Worm (Caenorhabditis elegans) whole organism, L3 larva: ENCODE data around the gene clec-118.

Experiments used
- ama-1 ChIP-seq: fragments of 150-350 bp; optimal IDR thresholded peaks from 2 replicates; lab custom pipeline; 2018
- ceh-28 ChIP-seq: fragments of 150-350 bp; optimal IDR thresholded peaks from 2 replicates; lab custom pipeline; 2014; ENCODE audit warnings: missing biosample characterization, missing genetic modification reagents, missing genetic modification characterization
- daf-12 ChIP-seq: fragments of 150-350 bp; optimal IDR thresholded peaks from 2 replicates; lab custom pipeline; 2014; ENCODE audit warnings: missing biosample characterization, missing genetic modification reagents, missing genetic modification characterization
- elt-3 ChIP-seq, 3 experiments: fragments of 150-350 bp in 1 of 3; sonication (generic microtip) in 2 of 3; optimal IDR thresholded peaks; 2 replicates in 2 of 3; 4 replicates in 1 of 3; lab custom pipeline; 2014 to 2017; ENCODE audit warnings: missing biosample characterization in 3 of 3, missing genetic modification characterization in 3 of 3
- nhr-11 ChIP-seq: fragments of 150-350 bp; optimal IDR thresholded peaks from 2 replicates; lab custom pipeline; 2014; ENCODE audit warnings: missing biosample characterization, missing genetic modification characterization
- nhr-12 ChIP-seq: fragments of 150-350 bp; optimal IDR thresholded peaks from 2 replicates; lab custom pipeline; 2014; ENCODE audit warnings: missing biosample characterization, missing genetic modification characterization
- nhr-25 ChIP-seq: sonication (generic microtip); optimal IDR thresholded peaks from 2 replicates; lab custom pipeline; 2017; ENCODE audit warnings: missing biosample characterization, missing genetic modification characterization
- snpc-4 ChIP-seq: fragments of 150-350 bp; optimal IDR thresholded peaks from 2 replicates; lab custom pipeline; 2014; ENCODE audit warnings: missing biosample characterization, missing genetic modification characterization
- unc-39 ChIP-seq: sonication (generic microtip); optimal IDR thresholded peaks from 4 replicates; lab custom pipeline; 2017; ENCODE audit warnings: missing biosample characterization, missing genetic modification characterization
- ztf-11 ChIP-seq: fragments of 150-350 bp; optimal IDR thresholded peaks from 2 replicates; lab custom pipeline; 2014; ENCODE audit warnings: missing biosample characterization, missing genetic modification characterization

DNA sequence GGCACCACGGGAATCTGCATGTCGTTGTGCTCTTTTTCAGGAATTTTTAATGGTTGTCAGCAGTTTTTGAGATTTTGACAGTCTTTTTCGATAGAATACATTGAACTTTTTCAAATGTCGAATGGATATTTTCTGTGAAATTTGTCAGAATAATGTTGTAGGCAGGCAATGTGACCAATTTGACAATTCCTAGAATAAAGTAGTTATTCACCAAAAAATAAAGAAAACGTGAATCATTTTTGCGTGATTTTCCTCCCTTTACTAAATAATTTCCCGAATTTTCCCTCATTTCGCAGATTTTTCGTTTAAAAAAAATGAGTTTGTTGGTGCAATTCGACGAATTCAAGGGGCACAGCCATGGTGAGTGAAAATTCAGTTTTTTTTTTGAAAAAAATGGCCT, 3.5 kb downstream of the clec-118 start, which contains the start of gene W04H10.1:
- TF ChIP-seq nhr-12 (tag; lab: Kevin White, UChicago), result no peak
- TF ChIP-seq elt-3 (tag; optimal IDR thresholded peaks at IDR 0.05; lab: Kevin White, UChicago), result no peak
- TF ChIP-seq nhr-11 (tag; lab: Kevin White, UChicago), result no peak
- no peak for TF ChIP-seq nhr-25
- TF ChIP-seq ama-1 (lab: Kevin White, UChicago), result no peak
- TF ChIP-seq unc-39, result no peak
- TF ChIP-seq ztf-11 (tag; lab: Kevin White, UChicago), result no peak
- TF ChIP-seq daf-12, result no peak
- no peak for TF ChIP-seq snpc-4
- TF ChIP-seq ceh-28 (tag; lab: Kevin White, UChicago), result no peak
